Worm (Caenorhabditis elegans) whole organism, L4 larva: Measurements from ENCODE around the gene shw-1.

Source experiments
- R02D3.7 ChIP-seq: fragments of 150-350 bp; sonication (generic microtip); optimal IDR thresholded peaks from 3 replicates; lab custom pipeline; 2014; ENCODE audit warnings: missing biosample characterization, missing genetic modification characterization
- lin-13 ChIP-seq: fragments of 150-350 bp; optimal IDR thresholded peaks from 2 replicates; lab custom pipeline; 2014; ENCODE audit warnings: missing biosample characterization, missing genetic modification reagents, missing genetic modification characterization
- nhr-76 ChIP-seq: fragments of 150-350 bp; optimal IDR thresholded peaks from 2 replicates; lab custom pipeline; 2014; ENCODE audit warnings: missing biosample characterization, missing genetic modification characterization
- ztf-11 ChIP-seq: fragments of 150-350 bp; optimal IDR thresholded peaks from 2 replicates; lab custom pipeline; 2014; ENCODE audit warnings: missing biosample characterization, missing genetic modification characterization

DNA sequence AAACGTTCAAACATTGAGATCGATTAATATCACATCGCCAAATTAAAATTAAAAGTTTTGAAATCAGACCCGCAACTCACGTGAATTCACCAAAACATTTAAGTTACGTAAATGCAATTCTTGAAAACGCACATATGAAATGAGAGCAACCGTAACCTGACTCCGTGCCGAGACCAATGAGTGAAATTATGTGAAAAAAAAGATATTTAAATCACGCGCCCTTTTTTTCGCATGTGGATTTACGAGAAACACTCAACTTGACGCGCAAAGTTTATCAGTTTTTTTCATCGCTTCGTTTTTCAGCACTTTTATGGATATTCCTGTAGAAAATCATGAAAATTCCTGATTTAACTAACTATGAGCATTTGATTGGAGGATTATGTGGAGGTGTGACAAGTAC lies 45.2 kb downstream of the shw-1 start, which contains the start of the genes gei-14 and slc-25A32:
- peak; percentile 45 for TF ChIP-seq lin-13
- TF ChIP-seq ztf-11: no peak
- no peak for TF ChIP-seq nhr-76 (tag; lab: Kevin White, UChicago)
- TF ChIP-seq R02D3.7 (tag; lab: Kevin White, UChicago): peak; percentile 84
